Fruit fly (Drosophila melanogaster): Measurements from ENCODE around the gene Hsp23.

Gene Hsp23

dm6 chr3L:9422636-9423419, 41.1 kb downstream of the Hsp23 start, which contains the start of gene aay (continued):
- TF ChIP-seq CG5953 (GFP tag; IDR thresholded peaks at IDR 0.05) (peak; percentile 97), CG17385 (GFP tag; optimal IDR thresholded peaks at IDR 0.05) (peak; percentile 98), seq (GFP tag; IDR thresholded peaks at IDR 0.05) (peak; percentile 98), Kr (GFP tag; optimal IDR thresholded peaks at IDR 0.05) (peak; percentile 75), CG1529 (GFP tag; optimal IDR thresholded peaks at IDR 0.05) (peak; percentile 99), otp (GFP tag; IDR thresholded peaks at IDR 0.05) (peak; percentile 97), dan (GFP tag; IDR thresholded peaks at IDR 0.05) (peak; percentile 96), Neu2 (GFP tag; optimal IDR thresholded peaks at IDR 0.05; ENCODE audit: borderline replicate concordance) (peak; percentile 93), Xbp1 (GFP tag; optimal IDR thresholded peaks at IDR 0.05) (peak; percentile 99), CG32772 (GFP tag; IDR thresholded peaks at IDR 0.05) (peak; percentile 98), CG17568 (GFP tag; optimal IDR thresholded peaks at IDR 0.05) (peak; percentile 99), nerfin-1 (tag; optimal IDR thresholded peaks at IDR 0.05) (peak; percentile 98), CG3847 (GFP tag; IDR thresholded peaks at IDR 0.05) (peak; percentile 98), twi (tag; optimal IDR thresholded peaks at IDR 0.05) (peak; percentile 96), HLHmδ (GFP tag; optimal IDR thresholded peaks at IDR 0.05) (no peak), CG10147 (GFP tag; optimal IDR thresholded peaks at IDR 0.05) (peak; percentile 99), Lhr (GFP tag; optimal IDR thresholded peaks at IDR 0.05) (peak; percentile 96), ara (GFP tag; IDR thresholded peaks at IDR 0.05) (peak; percentile 98), CG17612 (GFP tag; IDR thresholded peaks at IDR 0.05) (peak; percentile 95), CG2120 (GFP tag; optimal IDR thresholded peaks at IDR 0.05) (peak; percentile 99), dmrt11E (tag; optimal IDR thresholded peaks at IDR 0.05) (peak; percentile 99), CG3838 (GFP tag; optimal IDR thresholded peaks at IDR 0.05) (peak; percentile 97), CG7963 (GFP tag; IDR thresholded peaks at IDR 0.05; ENCODE audit: partially characterized antibody) (no peak), Spps (tag; optimal IDR thresholded peaks at IDR 0.05) (peak; percentile 98), CG13296 (GFP tag; optimal IDR thresholded peaks at IDR 0.05) (peak; percentile 99), CG12391 (tag; optimal IDR thresholded peaks at IDR 0.05) (peak; percentile 100), fru (optimal IDR thresholded peaks at IDR 0.05) (no peak), Dip3 (GFP tag; optimal IDR thresholded peaks at IDR 0.05) (peak; percentile 98), peb (GFP tag; IDR thresholded peaks at IDR 0.05) (peak; percentile 96), tin (GFP tag; optimal IDR thresholded peaks at IDR 0.05) (peak; percentile 98), unpg (GFP tag; optimal IDR thresholded peaks at IDR 0.05) (peak; percentile 99), CG16779 (GFP tag; IDR thresholded peaks at IDR 0.05) (peak; percentile 97), CG7372 (GFP tag; IDR thresholded peaks at IDR 0.05) (peak; percentile 97), tap (tag; optimal IDR thresholded peaks at IDR 0.05) (peak; percentile 99), klu (GFP tag; IDR thresholded peaks at IDR 0.05) (peak; percentile 97), CG7357 (GFP tag; IDR thresholded peaks at IDR 0.05) (peak; percentile 91), odd (GFP tag; optimal IDR thresholded peaks at IDR 0.05) (peak; percentile 98), Ets97D (GFP tag; optimal IDR thresholded peaks at IDR 0.05) (peak; percentile 95), CG4328 (GFP tag; optimal IDR thresholded peaks at IDR 0.05) (peak; percentile 97), lov (optimal IDR thresholded peaks at IDR 0.05) (peak; percentile 42), lov (GFP tag; IDR thresholded peaks at IDR 0.05) (peak; percentile 98), Camta (GFP tag; optimal IDR thresholded peaks at IDR 0.05) (peak; percentile 98), Aef1 (GFP tag; IDR thresholded peaks at IDR 0.05) (peak; percentile 98), row (GFP tag; IDR thresholded peaks at IDR 0.05) (peak; percentile 99), her (GFP tag; optimal IDR thresholded peaks at IDR 0.05) (peak; percentile 88), CG17912 (GFP tag; optimal IDR thresholded peaks at IDR 0.05) (peak; percentile 79), CG18764 (GFP tag; optimal IDR thresholded peaks at IDR 0.05) (peak; percentile 98), D19A (tag; optimal IDR thresholded peaks at IDR 0.05) (peak; percentile 99), CG1233 (GFP tag; optimal IDR thresholded peaks at IDR 0.05) (peak; percentile 99), Gug (GFP tag; IDR thresholded peaks at IDR 0.05) (peak; percentile 97)

Data from whole organism, embryonic.